Fruit fly (Drosophila melanogaster): Measurements from ENCODE around the gene CG43163.

Gene CG43163

DNA sequence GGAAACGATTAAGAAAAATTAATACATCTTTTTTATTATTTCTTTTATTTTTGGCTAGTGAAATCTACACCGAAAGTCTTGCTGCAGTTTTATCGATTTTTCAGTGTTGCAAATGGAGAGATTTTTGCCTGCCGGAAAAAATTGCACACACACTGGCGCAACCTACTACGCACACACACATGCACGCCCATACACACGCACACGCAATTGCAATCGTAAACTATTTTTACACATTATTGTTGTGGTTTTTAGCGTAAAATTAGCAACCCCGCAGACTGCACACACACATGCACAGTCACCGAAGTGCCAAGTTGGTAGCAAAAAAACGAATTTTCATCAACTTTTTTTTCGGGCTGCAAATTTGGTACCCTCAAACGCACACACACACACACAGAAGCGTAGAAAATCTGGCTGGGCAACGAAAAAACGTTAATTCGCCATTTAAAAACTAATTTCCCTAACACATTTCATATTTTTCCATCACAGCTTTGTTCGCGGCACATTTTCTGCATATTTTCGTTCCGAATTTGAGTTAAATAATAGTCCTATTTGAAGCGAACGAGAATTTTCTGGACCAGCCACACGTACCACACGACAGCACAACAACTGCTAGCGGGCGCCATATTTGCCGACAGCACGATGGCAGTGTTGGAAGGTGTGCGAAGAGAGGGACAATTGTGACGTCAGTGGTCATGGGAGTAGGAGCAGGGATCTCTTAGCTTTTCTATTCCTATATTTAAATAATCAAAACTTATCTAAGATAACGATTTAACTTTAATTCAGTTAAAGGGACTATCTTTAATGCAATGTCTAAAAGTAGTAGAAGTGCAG is 65.0 kb downstream of the CG43163 start, which contains the start of gene Unr:
Unr (minus strand) TSS at position 637 of the 831 bp plus-strand sequence.
- TF ChIP-seq ey (GFP tag; optimal IDR thresholded peaks at IDR 0.05): peak; percentile 81
- peak; percentile 54 for TF ChIP-seq woc (GFP tag; optimal IDR thresholded peaks at IDR 0.05)
- TF ChIP-seq Vsx2 (GFP tag; optimal IDR thresholded peaks at IDR 0.05; ENCODE audit: partially characterized antibody): no peak
- peak; percentile 87 for TF ChIP-seq h (GFP tag; optimal IDR thresholded peaks at IDR 0.05)
- no peak for TF ChIP-seq usp (GFP tag; optimal IDR thresholded peaks at IDR 0.05)
- peak; percentile 83 for TF ChIP-seq fru (GFP tag; optimal IDR thresholded peaks at IDR 0.05)
- TF ChIP-seq dmrt93B (GFP tag; optimal IDR thresholded peaks at IDR 0.05): peak; percentile 44
- TF ChIP-seq CrebA (GFP tag; optimal IDR thresholded peaks at IDR 0.05; ENCODE audit: borderline replicate concordance): no peak
- TF ChIP-seq br (GFP tag; optimal IDR thresholded peaks at IDR 0.05): peak; percentile 87
- TF ChIP-seq CG9705 (GFP tag; optimal IDR thresholded peaks at IDR 0.05): peak; percentile 58
- TF ChIP-seq HLH106 (tag; optimal IDR thresholded peaks at IDR 0.05): peak; percentile 75
- TF ChIP-seq tai (GFP tag; optimal IDR thresholded peaks at IDR 0.05): peak; percentile 85
- TF ChIP-seq rgr (GFP tag; optimal IDR thresholded peaks at IDR 0.05): peak; percentile 90
- peak; percentile 45 for TF ChIP-seq sage (GFP tag; optimal IDR thresholded peaks at IDR 0.05)
- peak; percentile 82 for TF ChIP-seq Sp1 (GFP tag; optimal IDR thresholded peaks at IDR 0.05)
- TF ChIP-seq Dif (GFP tag; optimal IDR thresholded peaks at IDR 0.05; ENCODE audit: partially characterized antibody): no peak
- TF ChIP-seq Jra (GFP tag; optimal IDR thresholded peaks at IDR 0.05): peak; percentile 72
- peak; percentile 76 for TF ChIP-seq OdsH (GFP tag; optimal IDR thresholded peaks at IDR 0.05)
- peak in 1 of 2 experiments; percentile 89 for TF ChIP-seq foxo (GFP tag; optimal IDR thresholded peaks at IDR 0.05)
- peak; percentile 62 for TF ChIP-seq N (GFP tag; optimal IDR thresholded peaks at IDR 0.05)
- TF ChIP-seq Hnf4 (GFP tag; optimal IDR thresholded peaks at IDR 0.05): peak; percentile 91
- TF ChIP-seq GATAd (GFP tag; optimal IDR thresholded peaks at IDR 0.05): peak; percentile 45
- TF ChIP-seq pan (optimal IDR thresholded peaks at IDR 0.05): no peak
- no peak for TF ChIP-seq Rel (GFP tag; optimal IDR thresholded peaks at IDR 0.05)
- peak; percentile 64 for TF ChIP-seq Rel (tag; optimal IDR thresholded peaks at IDR 0.05)
- peak; percentile 84 for TF ChIP-seq jim (GFP tag; optimal IDR thresholded peaks at IDR 0.05)
- TF ChIP-seq Hr83 (GFP tag; optimal IDR thresholded peaks at IDR 0.05; ENCODE audit: poor library complexity, severe bottlenecking): peak; percentile 97
- no peak for TF ChIP-seq dl (GFP tag; optimal IDR thresholded peaks at IDR 0.05; ENCODE audit: insufficient read depth in 1 of 2, partially characterized antibody in 2 of 2)
- TF ChIP-seq Dfd (GFP tag; optimal IDR thresholded peaks at IDR 0.05): peak; percentile 38
- TF ChIP-seq CG32264 (GFP tag; optimal IDR thresholded peaks at IDR 0.05): peak; percentile 63
- TF ChIP-seq brk (GFP tag; optimal IDR thresholded peaks at IDR 0.05): peak; percentile 83
- TF ChIP-seq psq (GFP tag; optimal IDR thresholded peaks at IDR 0.05): peak; percentile 68
- peak; percentile 60 for TF ChIP-seq Mio (GFP tag; optimal IDR thresholded peaks at IDR 0.05)
- no peak for TF ChIP-seq Myc (optimal IDR thresholded peaks at IDR 0.05)
- peak; percentile 84 for TF ChIP-seq sv (GFP tag; optimal IDR thresholded peaks at IDR 0.05)
- peak; percentile 44 for TF ChIP-seq dsf (GFP tag; optimal IDR thresholded peaks at IDR 0.05; ENCODE audit: borderline replicate concordance)

DNA sequence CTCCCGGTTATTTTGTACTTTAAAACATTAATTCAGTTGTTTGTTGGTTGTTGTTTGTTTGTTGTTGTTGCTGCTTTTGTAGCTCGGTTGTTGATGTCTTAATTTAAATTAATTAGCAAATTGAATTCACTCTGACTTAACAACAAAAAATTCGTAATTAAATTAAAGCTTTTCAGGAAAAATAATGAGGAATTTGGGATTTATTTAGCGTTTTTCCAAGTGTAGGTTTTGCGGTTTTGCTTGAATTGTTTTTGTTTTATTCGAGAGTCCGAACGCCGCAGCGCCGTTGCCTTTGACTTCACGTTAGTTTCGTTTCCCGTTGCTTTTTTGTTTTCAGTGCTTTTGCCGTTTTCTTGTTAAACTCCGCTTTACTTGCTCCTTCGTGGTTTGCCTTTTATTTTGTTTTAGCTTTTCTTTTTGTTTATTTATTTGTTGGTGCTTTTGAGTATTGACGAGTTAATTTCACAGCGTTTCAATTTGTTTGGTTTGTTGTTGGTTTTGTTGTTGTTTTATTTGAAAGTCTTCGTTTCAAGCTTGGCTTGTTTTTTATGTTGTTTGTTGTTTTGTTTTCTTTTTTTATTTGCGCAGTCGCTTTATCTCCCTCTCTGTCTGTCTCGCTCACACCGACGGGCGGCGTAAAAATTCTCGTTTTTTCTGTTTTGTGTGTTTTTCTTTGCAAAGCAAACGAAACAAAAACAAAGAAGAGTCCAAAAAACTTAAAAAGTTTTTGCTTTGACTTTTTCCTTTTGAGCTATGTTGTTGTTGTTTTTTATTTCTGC is 66.0 kb downstream of the CG43163 start:
- TF ChIP-seq pan (optimal IDR thresholded peaks at IDR 0.05) (no peak), br (GFP tag; optimal IDR thresholded peaks at IDR 0.05) (no peak), dmrt93B (GFP tag; optimal IDR thresholded peaks at IDR 0.05) (no peak), fru (GFP tag; optimal IDR thresholded peaks at IDR 0.05) (no peak), Sp1 (GFP tag; optimal IDR thresholded peaks at IDR 0.05) (peak; percentile 90), foxo (GFP tag; optimal IDR thresholded peaks at IDR 0.05) (peak in 1 of 2 experiments; percentile 47), lola (GFP tag; optimal IDR thresholded peaks at IDR 0.05) (no peak), Rel (GFP tag; optimal IDR thresholded peaks at IDR 0.05) (no peak), Rel (tag; optimal IDR thresholded peaks at IDR 0.05) (no peak), dl (GFP tag; optimal IDR thresholded peaks at IDR 0.05; ENCODE audit: insufficient read depth in 1 of 2, partially characterized antibody in 2 of 2) (no peak), tai (GFP tag; optimal IDR thresholded peaks at IDR 0.05) (no peak), usp (GFP tag; optimal IDR thresholded peaks at IDR 0.05) (no peak), dsf (GFP tag; optimal IDR thresholded peaks at IDR 0.05; ENCODE audit: borderline replicate concordance) (no peak), Dfd (GFP tag; optimal IDR thresholded peaks at IDR 0.05) (no peak), GATAd (GFP tag; optimal IDR thresholded peaks at IDR 0.05) (peak; percentile 16), CrebA (GFP tag; optimal IDR thresholded peaks at IDR 0.05; ENCODE audit: borderline replicate concordance) (no peak), rgr (GFP tag; optimal IDR thresholded peaks at IDR 0.05) (no peak), CG9705 (GFP tag; optimal IDR thresholded peaks at IDR 0.05) (peak; percentile 42), CG32264 (GFP tag; optimal IDR thresholded peaks at IDR 0.05) (peak; percentile 24), Hr78 (GFP tag; optimal IDR thresholded peaks at IDR 0.05) (no peak), jim (GFP tag; optimal IDR thresholded peaks at IDR 0.05) (peak; percentile 40), Abd-B (GFP tag; optimal IDR thresholded peaks at IDR 0.05) (no peak), ey (GFP tag; optimal IDR thresholded peaks at IDR 0.05) (no peak), Hnf4 (GFP tag; optimal IDR thresholded peaks at IDR 0.05) (no peak), Jra (GFP tag; optimal IDR thresholded peaks at IDR 0.05) (no peak)

Measured in whole organism, wandering third instar larva.